Worm (Caenorhabditis elegans) whole organism, L2 larva: ENCODE measurements around the gene Y57A10A.24.

ENCODE experiments used
- F13H6.1 ChIP-seq: sonication (generic microtip); optimal IDR thresholded peaks from 2 replicates; lab custom pipeline; 2016; ENCODE audit warnings: missing genetic modification characterization, missing compliant biosample characterization
- Y55F3AM.14 ChIP-seq: fragments of 200-800 bp; sonication (Bioruptor generic); optimal IDR thresholded peaks from 2 replicates; lab custom pipeline; 2018; ENCODE audit warnings: mild to moderate bottlenecking, missing genetic modification characterization, missing compliant biosample characterization
- ZK546.5 ChIP-seq: sonication (generic microtip); optimal IDR thresholded peaks from 2 replicates; lab custom pipeline; 2017; ENCODE audit warnings: missing biosample characterization, missing genetic modification characterization
- ama-1 ChIP-seq: fragments of 150-350 bp; optimal IDR thresholded peaks from 2 replicates; lab custom pipeline; 2018; ENCODE audit warnings: inconsistent platforms
- blmp-1 ChIP-seq: sonication (generic microtip); optimal IDR thresholded peaks from 2 replicates; lab custom pipeline; 2017; ENCODE audit warnings: missing genetic modification characterization, mild to moderate bottlenecking, missing compliant biosample characterization, antibody characterized with exemption, moderate library complexity; ENCODE audit not compliant: insufficient read depth
- lin-13 ChIP-seq: fragments of 150-350 bp; optimal IDR thresholded peaks from 2 replicates; lab custom pipeline; 2014; ENCODE audit warnings: missing biosample characterization, missing genetic modification reagents, missing genetic modification characterization
- lsy-2 ChIP-seq, 2 experiments: fragments of 150-350 bp in 1 of 2; sonication (generic microtip) in 1 of 2; optimal IDR thresholded peaks; 2 replicates each; lab custom pipeline; 2014 to 2017; ENCODE audit warnings: missing biosample characterization in 2 of 2, missing genetic modification characterization in 2 of 2
- mab-5 ChIP-seq: fragments of 150-350 bp; optimal IDR thresholded peaks from 2 replicates; lab custom pipeline; 2014; ENCODE audit warnings: missing biosample characterization, missing genetic modification characterization
- nhr-21 ChIP-seq: fragments of 150-350 bp; optimal IDR thresholded peaks from 2 replicates; lab custom pipeline; 2014; ENCODE audit warnings: missing biosample characterization, missing genetic modification characterization
- nhr-23 ChIP-seq: fragments of 150-350 bp; optimal IDR thresholded peaks from 2 replicates; lab custom pipeline; 2014; ENCODE audit warnings: missing biosample characterization, missing genetic modification reagents, missing genetic modification characterization
- nhr-6 ChIP-seq: fragments of 150-350 bp; optimal IDR thresholded peaks from 2 replicates; lab custom pipeline; 2014; ENCODE audit warnings: missing biosample characterization, missing genetic modification characterization
- unc-62 ChIP-seq: fragments of 150-350 bp; optimal IDR thresholded peaks from 2 replicates; lab custom pipeline; 2014; ENCODE audit warnings: missing biosample characterization, missing genetic modification reagents, missing genetic modification characterization
- zag-1 ChIP-seq: fragments of 150-350 bp; optimal IDR thresholded peaks from 2 replicates; lab custom pipeline; 2014; ENCODE audit warnings: missing biosample characterization, missing genetic modification characterization
- ztf-11 ChIP-seq: sonication (generic microtip); optimal IDR thresholded peaks from 2 replicates; lab custom pipeline; 2017; ENCODE audit warnings: missing biosample characterization, missing genetic modification characterization

- TF ChIP-seq nhr-6 (tag; lab: Kevin White, UChicago) (no peak), nhr-21 (no peak), unc-62 (no peak), mab-5 (tag; lab: Kevin White, UChicago) (no peak), Y55F3AM.14 (no peak), F13H6.1 (tag; lab: Kevin White, UChicago) (no peak), blmp-1 (no peak), ztf-11 (tag; lab: Kevin White, UChicago) (no peak), lin-13 (no peak), ama-1 (no peak), nhr-23 (tag; lab: Kevin White, UChicago) (no peak), lsy-2 (tag; optimal IDR thresholded peaks at IDR 0.05; lab: Kevin White, UChicago) (no peak), zag-1 (tag; lab: Kevin White, UChicago) (no peak), ZK546.5 (tag; lab: Kevin White, UChicago) (no peak)
These were observed at the start of gene Y57A10A.24 for ce11 chrII:12242551-12242950.
